Worm (Caenorhabditis elegans) whole organism, L2 larva: ENCODE measurements around the gene F35E12.2.

ENCODE experiments used
- aly-2 ChIP-seq: fragments of 150-350 bp; optimal IDR thresholded peaks from 2 replicates; lab custom pipeline; 2014; ENCODE audit warnings: missing biosample characterization, missing genetic modification characterization
- ceh-16 ChIP-seq: fragments of 150-350 bp; optimal IDR thresholded peaks from 2 replicates; lab custom pipeline; 2014; ENCODE audit warnings: missing biosample characterization, missing genetic modification characterization
- crh-2 ChIP-seq: sonication (generic microtip); optimal IDR thresholded peaks from 2 replicates; lab custom pipeline; 2017; ENCODE audit warnings: missing biosample characterization, missing genetic modification characterization
- egl-27 ChIP-seq: sonication (generic microtip); optimal IDR thresholded peaks from 3 replicates; lab custom pipeline; 2017; ENCODE audit warnings: missing biosample characterization, missing genetic modification reagents, missing genetic modification characterization
- fos-1 ChIP-seq: fragments of 150-350 bp; optimal IDR thresholded peaks from 2 replicates; lab custom pipeline; 2014; ENCODE audit warnings: missing biosample characterization, missing genetic modification characterization
- lsy-2 ChIP-seq, 2 experiments: fragments of 150-350 bp in 1 of 2; sonication (generic microtip) in 1 of 2; optimal IDR thresholded peaks; 2 replicates each; lab custom pipeline; 2014 to 2017; ENCODE audit warnings: missing biosample characterization in 2 of 2, missing genetic modification characterization in 2 of 2
- mab-5 ChIP-seq: fragments of 150-350 bp; optimal IDR thresholded peaks from 2 replicates; lab custom pipeline; 2014; ENCODE audit warnings: missing biosample characterization, missing genetic modification characterization
- nhr-23 ChIP-seq: fragments of 150-350 bp; optimal IDR thresholded peaks from 2 replicates; lab custom pipeline; 2014; ENCODE audit warnings: missing biosample characterization, missing genetic modification reagents, missing genetic modification characterization
- nhr-25 ChIP-seq: fragments of 150-350 bp; sonication (generic microtip); optimal IDR thresholded peaks from 3 replicates; lab custom pipeline; 2014; ENCODE audit warnings: missing biosample characterization, missing genetic modification characterization
- peb-1 ChIP-seq: fragments of 150-350 bp; optimal IDR thresholded peaks from 2 replicates; lab custom pipeline; 2014; ENCODE audit warnings: missing biosample characterization, missing genetic modification characterization
- sem-4 ChIP-seq: fragments of 150-350 bp; optimal IDR thresholded peaks from 2 replicates; lab custom pipeline; 2014; ENCODE audit warnings: missing biosample characterization, missing genetic modification reagents, missing genetic modification characterization
- skn-1 ChIP-seq: sonication (generic microtip); optimal IDR thresholded peaks from 2 replicates; lab custom pipeline; 2017; ENCODE audit warnings: missing biosample characterization, missing genetic modification characterization
- snpc-4 ChIP-seq: fragments of 150-350 bp; optimal IDR thresholded peaks from 2 replicates; lab custom pipeline; 2014; ENCODE audit warnings: missing biosample characterization, missing genetic modification characterization
- unc-55 ChIP-seq: fragments of 150-350 bp; sonication (generic microtip); optimal IDR thresholded peaks from 3 replicates; lab custom pipeline; 2014; ENCODE audit warnings: missing biosample characterization, missing genetic modification reagents, missing genetic modification characterization
- ztf-1 ChIP-seq: fragments of 200-800 bp; sonication (Bioruptor generic); conservative IDR thresholded peaks from 2 replicates; pipeline ENCODE4 v1.3.6; 2022; ENCODE audit warnings: missing genetic modification characterization, missing compliant biosample characterization

F35E12.2 gene

DNA sequence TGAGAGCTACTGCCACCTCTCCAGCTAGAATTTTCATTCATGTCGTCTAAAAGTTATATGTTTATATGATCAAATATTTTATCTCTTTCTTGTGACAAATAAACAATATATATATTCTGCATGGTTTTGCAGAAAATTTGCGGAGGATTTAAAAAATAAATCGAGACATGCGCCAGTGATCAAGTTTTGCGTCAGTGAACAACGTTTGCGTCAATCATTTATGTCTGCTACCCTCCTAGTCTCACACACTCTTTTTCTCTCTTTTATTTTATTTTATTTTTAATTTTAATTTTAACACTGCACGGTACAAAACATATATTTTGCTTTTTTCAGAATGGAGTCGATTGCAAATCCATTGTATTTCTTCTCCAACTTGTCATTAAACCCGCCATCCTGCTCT, 46.1 kb downstream of the F35E12.2 start, which contains the start of the genes tag-65 and ccz-1 (continued):
- peak; percentile 97 for TF ChIP-seq unc-55 (GFP tag; lab: Kevin White, UChicago)
- no peak for TF ChIP-seq peb-1 (tag; lab: Kevin White, UChicago)
- no peak for TF ChIP-seq skn-1 (tag; lab: Kevin White, UChicago)
- peak; percentile 90 for TF ChIP-seq mab-5 (tag; lab: Kevin White, UChicago)
- TF ChIP-seq nhr-23: no peak
- peak; percentile 27 for TF ChIP-seq ceh-16 (tag; lab: Kevin White, UChicago)
- peak; percentile 88 for TF ChIP-seq crh-2 (tag; lab: Kevin White, UChicago)
- peak; percentile 90 for TF ChIP-seq nhr-25 (tag; lab: Kevin White, UChicago)
- TF ChIP-seq lsy-2 (tag; optimal IDR thresholded peaks at IDR 0.05; lab: Kevin White, UChicago): peak; percentile 87 to 94
- peak; percentile 43 for TF ChIP-seq egl-27 (tag; lab: Kevin White, UChicago)
- TF ChIP-seq aly-2 (tag; lab: Kevin White, UChicago): no peak
- no peak for TF ChIP-seq ztf-1
- peak; percentile 57 for TF ChIP-seq sem-4 (tag; lab: Kevin White, UChicago)
- peak; percentile 78 for TF ChIP-seq snpc-4
- peak; percentile 69 for TF ChIP-seq fos-1 (tag; lab: Kevin White, UChicago)
